Fruit fly (Drosophila melanogaster) whole organism, embryonic: ENCODE results near the gene Shc.

ENCODE experiments used
- B-H2 ChIP-seq: fragments of 200-800 bp; sonication (Bioruptor generic); optimal IDR thresholded peaks from 2 replicates; lab custom pipeline; 2018; ENCODE audit warnings: missing biosample characterization, mild to moderate bottlenecking, missing genetic modification characterization
- CG11093 ChIP-seq: fragments of 200-800 bp; sonication (Bioruptor generic); IDR thresholded peaks from 3 replicates; pipeline ENCODE4 v1.3.6; 2022; ENCODE audit warnings: missing biosample characterization, missing genetic modification characterization
- CG11504 ChIP-seq: fragments of 200-800 bp; sonication (Bioruptor generic); optimal IDR thresholded peaks from 3 replicates; lab custom pipeline; 2019; ENCODE audit warnings: missing biosample characterization, mild to moderate bottlenecking, missing genetic modification characterization, moderate library complexity
- CG12104 ChIP-seq: fragments of 200-800 bp; sonication (Bioruptor generic); optimal IDR thresholded peaks from 3 replicates; lab custom pipeline; 2016; ENCODE audit warnings: missing biosample characterization, missing genetic modification characterization
- CG12155 ChIP-seq: fragments of 200-800 bp; sonication (Bioruptor generic); optimal IDR thresholded peaks from 3 replicates; lab custom pipeline; 2016; ENCODE audit warnings: missing biosample characterization, missing genetic modification characterization
- CG12769 ChIP-seq: fragments of 200-800 bp; sonication (Bioruptor generic); optimal IDR thresholded peaks from 2 replicates; lab custom pipeline; 2019; ENCODE audit warnings: missing biosample characterization, mild to moderate bottlenecking, missing genetic modification characterization, moderate library complexity
- CG15696 ChIP-seq: fragments of 200-800 bp; sonication (Bioruptor generic); optimal IDR thresholded peaks from 2 replicates; lab custom pipeline; 2019; ENCODE audit warnings: missing biosample characterization, mild to moderate bottlenecking, missing genetic modification characterization, moderate library complexity
- CG18011 ChIP-seq: fragments of 200-800 bp; sonication (Bioruptor generic); optimal IDR thresholded peaks from 2 replicates; lab custom pipeline; 2017; ENCODE audit warnings: missing biosample characterization, missing genetic modification characterization, mild to moderate bottlenecking, moderate library complexity, missing genotype
- CG2199 ChIP-seq: fragments of 200-800 bp; sonication (Bioruptor generic); IDR thresholded peaks from 3 replicates; pipeline ENCODE4 v1.3.6; 2022; ENCODE audit warnings: missing biosample characterization, missing genetic modification characterization
- CG2202 ChIP-seq: fragments of 200-800 bp; sonication (Bioruptor generic); optimal IDR thresholded peaks from 2 replicates; lab custom pipeline; 2018; ENCODE audit warnings: missing biosample characterization, mild to moderate bottlenecking, missing genetic modification characterization
- CG2712 ChIP-seq: fragments of 200-800 bp; optimal IDR thresholded peaks from 3 replicates; lab custom pipeline; 2019; ENCODE audit warnings: missing biosample characterization, mild to moderate bottlenecking, missing genetic modification characterization, moderate library complexity
- CG2875 ChIP-seq: fragments of 200-800 bp; sonication (Bioruptor generic); optimal IDR thresholded peaks from 2 replicates; lab custom pipeline; 2017; ENCODE audit warnings: missing biosample characterization, mild to moderate bottlenecking, missing genetic modification characterization, missing genetic modification reagents
- CG2889 ChIP-seq: fragments of 200-800 bp; sonication (Bioruptor generic); IDR thresholded peaks from 3 replicates; pipeline ENCODE4 v1.3.6; 2022; ENCODE audit warnings: missing biosample characterization, missing genetic modification characterization
- CG31388 ChIP-seq: fragments of 200-800 bp; sonication (Bioruptor generic); optimal IDR thresholded peaks from 2 replicates; lab custom pipeline; 2016; ENCODE audit warnings: missing biosample characterization, missing genetic modification characterization
- CG3163 ChIP-seq: fragments of 200-800 bp; sonication (Bioruptor generic); optimal IDR thresholded peaks from 3 replicates; lab custom pipeline; 2016; ENCODE audit warnings: missing biosample characterization, missing genetic modification characterization
- CG3281 ChIP-seq: fragments of 200-800 bp; sonication (Bioruptor generic); optimal IDR thresholded peaks from 3 replicates; lab custom pipeline; 2017; ENCODE audit warnings: missing biosample characterization, mild to moderate bottlenecking, missing genetic modification characterization
- CG3726 ChIP-seq: fragments of 200-800 bp; sonication (Bioruptor generic); IDR thresholded peaks from 3 replicates; pipeline ENCODE4, ENCODE4 v1.3.6; 2022; ENCODE audit warnings: missing biosample characterization, missing genetic modification characterization
- CG4617 ChIP-seq: fragments of 200-800 bp; sonication (Bioruptor generic); optimal IDR thresholded peaks from 3 replicates; lab custom pipeline; 2016; ENCODE audit warnings: missing biosample characterization, missing genetic modification characterization, borderline replicate concordance
- CG6683 ChIP-seq: fragments of 200-800 bp; sonication (Bioruptor generic); optimal IDR thresholded peaks from 2 replicates; lab custom pipeline; 2017; ENCODE audit warnings: missing biosample characterization, mild to moderate bottlenecking, missing genetic modification characterization, missing genetic modification reagents
- CG6765 ChIP-seq: fragments of 200-800 bp; sonication (Bioruptor generic); optimal IDR thresholded peaks from 3 replicates; lab custom pipeline; 2017; ENCODE audit warnings: missing biosample characterization, mild to moderate bottlenecking, missing genetic modification characterization
- CG6854 ChIP-seq: fragments of 200-800 bp; sonication (Bioruptor generic); optimal IDR thresholded peaks from 3 replicates; lab custom pipeline; 2017; ENCODE audit warnings: missing biosample characterization, mild to moderate bottlenecking, missing genetic modification characterization
- CG7357 ChIP-seq: fragments of 200-800 bp; sonication (Bioruptor generic); IDR thresholded peaks from 3 replicates; pipeline ENCODE4 v1.3.6; 2022; ENCODE audit warnings: missing biosample characterization, missing genetic modification characterization
- CG7556 ChIP-seq: fragments of 200-800 bp; sonication (Bioruptor generic); optimal IDR thresholded peaks from 2 replicates; lab custom pipeline; 2017; ENCODE audit warnings: missing biosample characterization, mild to moderate bottlenecking, missing genetic modification characterization
- CG7745 ChIP-seq: fragments of 200-800 bp; sonication (Bioruptor generic); optimal IDR thresholded peaks from 2 replicates; lab custom pipeline; 2018; ENCODE audit warnings: missing biosample characterization, mild to moderate bottlenecking, missing genetic modification characterization, moderate library complexity
- CG9817 ChIP-seq: fragments of 200-800 bp; sonication (Bioruptor generic); optimal IDR thresholded peaks from 2 replicates; lab custom pipeline; 2018; ENCODE audit warnings: missing biosample characterization, mild to moderate bottlenecking, missing genetic modification characterization, moderate library complexity
- Dfd ChIP-seq, 2 experiments: fragments of >200 bp; optimal IDR thresholded peaks; 2 replicates each; lab custom pipeline; 2017; ENCODE audit warnings: missing biosample characterization in 2 of 2, missing genetic modification characterization in 2 of 2
- Fer2 ChIP-seq: fragments of 200-800 bp; sonication (Bioruptor generic); optimal IDR thresholded peaks from 2 replicates; lab custom pipeline; 2018; ENCODE audit warnings: missing biosample characterization, mild to moderate bottlenecking, missing genetic modification characterization, moderate library complexity
- Hand ChIP-seq: fragments of 200-800 bp; sonication (Bioruptor generic); optimal IDR thresholded peaks from 2 replicates; lab custom pipeline; 2017; ENCODE audit warnings: mild to moderate bottlenecking, missing biosample characterization, missing genetic modification reagents, missing genetic modification characterization
- Hsf ChIP-seq: fragments of 200-800 bp; sonication (Bioruptor generic); optimal IDR thresholded peaks from 3 replicates; lab custom pipeline; 2016; ENCODE audit warnings: missing biosample characterization, missing genetic modification characterization
- Kr ChIP-seq: fragments of 200-800 bp; sonication (Bioruptor generic); optimal IDR thresholded peaks from 2 replicates; lab custom pipeline; 2017; ENCODE audit warnings: missing biosample characterization, mild to moderate bottlenecking, missing genetic modification characterization
- Scr ChIP-seq: fragments of 200-800 bp; sonication (Bioruptor generic); IDR thresholded peaks from 2 replicates; pipeline ENCODE4 v1.3.6; 2022; ENCODE audit warnings: missing biosample characterization, missing genetic modification characterization; ENCODE audit not compliant: partially characterized antibody
- Side ChIP-seq: fragments of 200-800 bp; sonication (Bioruptor generic); optimal IDR thresholded peaks from 2 replicates; lab custom pipeline; 2016; ENCODE audit warnings: missing biosample characterization, missing genetic modification characterization
- abd-A ChIP-seq: fragments of 200-800 bp; sonication (Bioruptor generic); optimal IDR thresholded peaks from 3 replicates; lab custom pipeline; 2019; ENCODE audit warnings: missing biosample characterization, mild to moderate bottlenecking, missing genetic modification characterization, moderate library complexity
- al ChIP-seq: fragments of 200-800 bp; sonication (Bioruptor generic); IDR thresholded peaks from 2 replicates; pipeline ENCODE4 v1.3.6; 2022; ENCODE audit warnings: missing biosample characterization, missing genetic modification characterization
- caup ChIP-seq: fragments of 200-800 bp; sonication (Bioruptor generic); optimal IDR thresholded peaks from 3 replicates; lab custom pipeline; 2017; ENCODE audit warnings: missing biosample characterization, mild to moderate bottlenecking, missing genetic modification characterization, moderate library complexity; ENCODE audit not compliant: severe bottlenecking
- corto ChIP-seq: fragments of 200-800 bp; sonication (Bioruptor generic); optimal IDR thresholded peaks from 2 replicates; lab custom pipeline; 2016; ENCODE audit warnings: missing biosample characterization, mild to moderate bottlenecking, missing genetic modification characterization, moderate library complexity
- dati ChIP-seq: fragments of 200-800 bp; sonication (Bioruptor generic); IDR thresholded peaks from 2 replicates; pipeline ENCODE4 v1.3.6; 2022; ENCODE audit warnings: missing biosample characterization, missing genetic modification characterization
- fu2 ChIP-seq: fragments of 200-800 bp; sonication (Bioruptor generic); optimal IDR thresholded peaks from 2 replicates; lab custom pipeline; 2016; ENCODE audit warnings: missing biosample characterization, missing genetic modification characterization
- gsb-n ChIP-seq: fragments of 200-800 bp; sonication (Bioruptor generic); optimal IDR thresholded peaks from 3 replicates; lab custom pipeline; 2018; ENCODE audit warnings: missing biosample characterization, mild to moderate bottlenecking, missing genetic modification characterization
- jumu ChIP-seq: fragments of 200-800 bp; sonication (Bioruptor generic); optimal IDR thresholded peaks from 3 replicates; lab custom pipeline; 2016; ENCODE audit warnings: missing biosample characterization, missing genetic modification characterization
- kni ChIP-seq: fragments of 200-800 bp; sonication (Bioruptor generic); optimal IDR thresholded peaks from 3 replicates; lab custom pipeline; 2017; ENCODE audit warnings: mild to moderate bottlenecking, missing biosample characterization, missing genetic modification reagents, missing genetic modification characterization
- nau ChIP-seq: fragments of 200-800 bp; sonication (Bioruptor generic); optimal IDR thresholded peaks from 3 replicates; lab custom pipeline; 2017; ENCODE audit warnings: missing biosample characterization, mild to moderate bottlenecking, missing genetic modification characterization, missing genetic modification reagents
- oc ChIP-seq: fragments of 200-800 bp; sonication (Bioruptor generic); optimal IDR thresholded peaks from 2 replicates; lab custom pipeline; 2018; ENCODE audit warnings: missing biosample characterization, mild to moderate bottlenecking, missing genetic modification characterization, moderate library complexity
- pho ChIP-seq: fragments of 200-800 bp; sonication (Bioruptor generic); optimal IDR thresholded peaks from 2 replicates; lab custom pipeline; 2016; ENCODE audit warnings: missing biosample characterization, missing genetic modification characterization
- psq ChIP-seq: fragments of 200-800 bp; sonication (Bioruptor generic); optimal IDR thresholded peaks from 2 replicates; lab custom pipeline; 2017; ENCODE audit warnings: missing biosample characterization, missing genetic modification characterization
- repo ChIP-seq: fragments of 200-800 bp; sonication (Bioruptor generic); optimal IDR thresholded peaks from 2 replicates; lab custom pipeline; 2016; ENCODE audit warnings: missing biosample characterization, missing genetic modification characterization
- row ChIP-seq: fragments of 200-800 bp; sonication (Bioruptor generic); IDR thresholded peaks from 3 replicates; pipeline ENCODE4 v1.3.6; 2022; ENCODE audit warnings: missing biosample characterization, missing genetic modification characterization
- sima ChIP-seq: fragments of 200-800 bp; sonication (Bioruptor generic); optimal IDR thresholded peaks from 2 replicates; lab custom pipeline; 2016; ENCODE audit warnings: missing biosample characterization, missing genetic modification characterization
- ttk ChIP-seq: fragments of 200-800 bp; sonication (Bioruptor generic); IDR thresholded peaks from 2 replicates; pipeline ENCODE4 v2.1.2; 2022; ENCODE audit warnings: missing biosample characterization, missing genetic modification characterization
- vfl ChIP-seq: fragments of 200-800 bp; sonication (Bioruptor generic); optimal IDR thresholded peaks from 2 replicates; lab custom pipeline; 2016; ENCODE audit warnings: missing biosample characterization, missing genetic modification characterization

Gene Shc

dm6 chr3L:9441907-9442479, 15.2 kb downstream of the Shc start, which contains the start of the genes Bet3 and Nf-YA (continued):
- TF ChIP-seq CG2875 (GFP tag; lab: Kevin White, UChicago) (no peak), CG4617 (GFP tag; lab: Kevin White, UChicago) (peak; percentile 90), CG7357 (GFP tag; lab: Robert Waterston, UW) (no peak; the same call in 2 of the 3 replicates), CG3281 (GFP tag; lab: Kevin White, UChicago) (peak; percentile 40), caup (GFP tag; lab: Kevin White, UChicago) (peak; percentile 35), vfl (GFP tag; lab: Kevin White, UChicago) (peak; percentile 14), CG12155 (GFP tag; lab: Kevin White, UChicago) (peak; percentile 42), Dfd (GFP tag; optimal IDR thresholded peaks at IDR 0.05; lab: Kevin White, UChicago) (no peak), dati (GFP tag; lab: Robert Waterston, UW) (no peak), gsb-n (tag; lab: Kevin White, UChicago) (peak; percentile 26), CG12769 (tag; lab: Kevin White, UChicago) (peak; percentile 43), pho (peak; percentile 43), Hsf (GFP tag; lab: Kevin White, UChicago) (peak; percentile 60), fu2 (GFP tag; lab: Kevin White, UChicago) (peak; percentile 41), kni (GFP tag; lab: Kevin White, UChicago) (no peak), jumu (GFP tag; lab: Kevin White, UChicago) (peak; percentile 55), CG9817 (tag; lab: Kevin White, UChicago) (peak; percentile 58), Side (GFP tag; lab: Kevin White, UChicago) (peak; percentile 8), CG15696 (tag; lab: Kevin White, UChicago) (peak; percentile 55), Kr (GFP tag; lab: Kevin White, UChicago) (no peak), al (peak; percentile 59; the same call in 1 of the 2 replicates), Scr (peak; percentile 82), sima (GFP tag; lab: Kevin White, UChicago) (no peak), oc (tag; lab: Kevin White, UChicago) (no peak), CG7745 (tag; lab: Kevin White, UChicago) (no peak), CG11504 (no peak), CG2199 (GFP tag; lab: Robert Waterston, UW) (no peak), CG6854 (GFP tag; lab: Kevin White, UChicago) (no peak), ttk (GFP tag; lab: Robert Waterston, UW) (peak; percentile 38; the same call in 1 of the 2 replicates), CG11093 (GFP tag; lab: Robert Waterston, UW) (0 out of 3 replicates have a peak, but pooled peaks have one; percentile 17), CG7556 (GFP tag; lab: Kevin White, UChicago) (no peak), CG2202 (tag; lab: Kevin White, UChicago) (no peak), repo (GFP tag; lab: Kevin White, UChicago) (no peak), CG2889 (no peak), CG3163 (GFP tag; lab: Kevin White, UChicago) (peak; percentile 17), corto (GFP tag; lab: Kevin White, UChicago) (no peak), CG3726 (GFP tag; lab: Robert Waterston, UW) (no peak), abd-A (tag; lab: Kevin White, UChicago) (no peak), CG6765 (GFP tag; lab: Kevin White, UChicago) (no peak), CG6683 (GFP tag; lab: Kevin White, UChicago) (no peak), Hand (GFP tag; lab: Kevin White, UChicago) (no peak), nau (GFP tag; lab: Kevin White, UChicago) (no peak), Fer2 (tag; lab: Kevin White, UChicago) (no peak), CG2712 (tag; lab: Kevin White, UChicago) (peak; percentile 65), CG31388 (GFP tag; lab: Kevin White, UChicago) (peak; percentile 39), B-H2 (GFP tag; lab: Kevin White, UChicago) (peak; percentile 69), psq (no peak), row (GFP tag; lab: Robert Waterston, UW) (peak; percentile 93), CG18011 (GFP tag; lab: Kevin White, UChicago) (no peak), CG12104 (GFP tag; lab: Kevin White, UChicago) (peak; percentile 30)
